Fruit fly (Drosophila melanogaster) whole organism, embryonic: Measurements from ENCODE around the gene CG15046.

ENCODE experiments used
- CG10431 ChIP-seq: fragments of 200-800 bp; sonication (Bioruptor generic); optimal IDR thresholded peaks from 3 replicates; lab custom pipeline; 2018; ENCODE audit warnings: missing biosample characterization, mild to moderate bottlenecking, missing genetic modification characterization
- CG11456 ChIP-seq: fragments of 200-800 bp; sonication (Bioruptor generic); IDR thresholded peaks from 3 replicates; pipeline ENCODE4 v1.3.6; 2022; ENCODE audit warnings: missing biosample characterization, missing genetic modification characterization
- CG11695 ChIP-seq: fragments of 200-800 bp; sonication (Bioruptor generic); IDR thresholded peaks from 3 replicates; pipeline ENCODE4 v1.3.6; 2022; ENCODE audit warnings: missing biosample characterization, missing genetic modification characterization
- CG12071 ChIP-seq: fragments of 200-800 bp; sonication (Bioruptor generic); optimal IDR thresholded peaks from 3 replicates; lab custom pipeline; 2018; ENCODE audit warnings: missing biosample characterization, mild to moderate bottlenecking, missing genetic modification characterization
- CG12769 ChIP-seq: fragments of 200-800 bp; sonication (Bioruptor generic); optimal IDR thresholded peaks from 2 replicates; lab custom pipeline; 2019; ENCODE audit warnings: missing biosample characterization, mild to moderate bottlenecking, missing genetic modification characterization, moderate library complexity
- CG13424 ChIP-seq: fragments of 200-800 bp; sonication (Bioruptor generic); optimal IDR thresholded peaks from 2 replicates; lab custom pipeline; 2019; ENCODE audit warnings: missing biosample characterization, mild to moderate bottlenecking, missing genetic modification characterization, moderate library complexity
- CG1602 ChIP-seq: fragments of 200-800 bp; sonication (Bioruptor generic); optimal IDR thresholded peaks from 3 replicates; lab custom pipeline; 2016; ENCODE audit warnings: missing biosample characterization, missing genetic modification characterization
- CG1792 ChIP-seq: fragments of 200-800 bp; sonication (Bioruptor generic); optimal IDR thresholded peaks from 2 replicates; lab custom pipeline; 2016; ENCODE audit warnings: missing biosample characterization, missing genetic modification characterization
- CG18262 ChIP-seq: fragments of 200-800 bp; optimal IDR thresholded peaks from 3 replicates; lab custom pipeline; 2019; ENCODE audit warnings: missing biosample characterization, mild to moderate bottlenecking, missing genetic modification characterization, moderate library complexity
- CG2116 ChIP-seq: fragments of 200-800 bp; sonication (Bioruptor generic); optimal IDR thresholded peaks from 3 replicates; lab custom pipeline; 2018; ENCODE audit warnings: missing biosample characterization, mild to moderate bottlenecking, missing genetic modification characterization
- CG2129 ChIP-seq: fragments of 200-800 bp; sonication (Bioruptor generic); IDR thresholded peaks from 2 replicates; pipeline ENCODE4 v1.3.6; 2022; ENCODE audit warnings: missing biosample characterization, missing genetic modification characterization; ENCODE audit not compliant: partially characterized antibody
- CG3838 ChIP-seq: fragments of 200-800 bp; sonication (Bioruptor generic); optimal IDR thresholded peaks from 3 replicates; lab custom pipeline; 2016; ENCODE audit warnings: missing biosample characterization, missing genetic modification characterization
- CG4617 ChIP-seq: fragments of 200-800 bp; sonication (Bioruptor generic); optimal IDR thresholded peaks from 3 replicates; lab custom pipeline; 2016; ENCODE audit warnings: missing biosample characterization, missing genetic modification characterization, borderline replicate concordance
- CG7928 ChIP-seq: fragments of 200-800 bp; sonication (Bioruptor generic); optimal IDR thresholded peaks from 2 replicates; lab custom pipeline; 2017; ENCODE audit warnings: missing biosample characterization, mild to moderate bottlenecking, missing genetic modification characterization
- CG7987 ChIP-seq: fragments of 200-800 bp; sonication (Bioruptor generic); optimal IDR thresholded peaks from 2 replicates; lab custom pipeline; 2018; ENCODE audit warnings: missing biosample characterization, mild to moderate bottlenecking, missing genetic modification characterization, moderate library complexity
- CG9876 ChIP-seq: fragments of 200-800 bp; sonication (Bioruptor generic); optimal IDR thresholded peaks from 2 replicates; lab custom pipeline; 2016; ENCODE audit warnings: missing biosample characterization, missing genetic modification characterization
- Dbx ChIP-seq: fragments of 200-800 bp; sonication (Bioruptor generic); IDR thresholded peaks from 3 replicates; pipeline ENCODE4 v1.3.6; 2022; ENCODE audit warnings: missing biosample characterization, missing genetic modification characterization
- Deaf1 ChIP-seq: fragments of 200-800 bp; optimal IDR thresholded peaks from 3 replicates; lab custom pipeline; 2019; ENCODE audit warnings: missing biosample characterization, mild to moderate bottlenecking, missing genetic modification characterization, moderate library complexity
- Doc2 ChIP-seq: fragments of 200-800 bp; sonication (Bioruptor generic); IDR thresholded peaks from 2 replicates; pipeline ENCODE4 v1.3.6; 2022; ENCODE audit warnings: missing biosample characterization, missing genetic modification characterization
- HLHmδ ChIP-seq: fragments of 200-800 bp; sonication (Bioruptor generic); optimal IDR thresholded peaks from 2 replicates; lab custom pipeline; 2018; ENCODE audit warnings: missing biosample characterization, mild to moderate bottlenecking, missing genetic modification characterization, moderate library complexity
- Hey ChIP-seq: fragments of 200-800 bp; sonication (Bioruptor generic); optimal IDR thresholded peaks from 3 replicates; lab custom pipeline; 2018; ENCODE audit warnings: missing biosample characterization, mild to moderate bottlenecking, missing genetic modification characterization
- Hmr ChIP-seq: fragments of 200-800 bp; sonication (Bioruptor generic); optimal IDR thresholded peaks from 3 replicates; lab custom pipeline; 2017; ENCODE audit warnings: mild to moderate bottlenecking, missing biosample characterization, missing genetic modification reagents, missing genetic modification characterization
- Hr3 ChIP-seq: fragments of 200-800 bp; sonication (Bioruptor generic); optimal IDR thresholded peaks from 3 replicates; lab custom pipeline; 2016; ENCODE audit warnings: missing biosample characterization, missing genetic modification characterization
- Hr78 ChIP-seq, 2 experiments: fragments of 200-800 bp in 1 of 2; fragments of >200 bp in 1 of 2; sonication (Bioruptor generic) in 1 of 2; optimal IDR thresholded peaks; 2 replicates each; lab custom pipeline; 2017 to 2019; ENCODE audit warnings: missing biosample characterization in 2 of 2, missing genetic modification characterization in 2 of 2, mild to moderate bottlenecking in 1 of 2, moderate library complexity in 1 of 2
- Meics ChIP-seq: fragments of 200-800 bp; sonication (Bioruptor generic); optimal IDR thresholded peaks from 2 replicates; lab custom pipeline; 2017; ENCODE audit warnings: missing biosample characterization, mild to moderate bottlenecking, missing genetic modification characterization
- Mrtf ChIP-seq: fragments of 200-800 bp; sonication (Bioruptor generic); IDR thresholded peaks from 3 replicates; pipeline ENCODE4 v1.3.6; 2022; ENCODE audit warnings: missing biosample characterization, missing genetic modification characterization
- NFAT ChIP-seq: fragments of 200-800 bp; sonication (Bioruptor generic); IDR thresholded peaks from 2 replicates; pipeline ENCODE4 v1.3.6; 2022; ENCODE audit warnings: missing biosample characterization, missing genetic modification characterization
- NfI ChIP-seq: fragments of 200-800 bp; sonication (Bioruptor generic); optimal IDR thresholded peaks from 3 replicates; lab custom pipeline; 2018; ENCODE audit warnings: missing biosample characterization, mild to moderate bottlenecking, missing genetic modification characterization, moderate library complexity
- Poxn ChIP-seq: fragments of 200-800 bp; sonication (Bioruptor generic); IDR thresholded peaks from 2 replicates; pipeline ENCODE4 v1.3.6; 2022; ENCODE audit warnings: missing biosample characterization, missing genetic modification characterization
- Ptx1 ChIP-seq: fragments of 200-800 bp; sonication (Bioruptor generic); IDR thresholded peaks from 2 replicates; pipeline ENCODE4 v1.3.6; 2022; ENCODE audit warnings: missing biosample characterization, missing genetic modification characterization
- Rx ChIP-seq: fragments of 200-800 bp; sonication (Bioruptor generic); IDR thresholded peaks from 2 replicates; pipeline ENCODE4 v1.3.6; 2022; ENCODE audit warnings: missing biosample characterization, missing genetic modification characterization
- Sox100B ChIP-seq: fragments of 200-800 bp; sonication (Bioruptor generic); optimal IDR thresholded peaks from 3 replicates; lab custom pipeline; 2018; ENCODE audit warnings: missing biosample characterization, mild to moderate bottlenecking, missing genetic modification characterization
- TFAM ChIP-seq: fragments of 200-800 bp; sonication (Bioruptor generic); optimal IDR thresholded peaks from 2 replicates; lab custom pipeline; 2017; ENCODE audit warnings: missing biosample characterization, missing genetic modification characterization, inconsistent platforms
- abd-A ChIP-seq: fragments of 200-800 bp; sonication (Bioruptor generic); optimal IDR thresholded peaks from 3 replicates; lab custom pipeline; 2019; ENCODE audit warnings: missing biosample characterization, mild to moderate bottlenecking, missing genetic modification characterization, moderate library complexity
- ato ChIP-seq: fragments of 200-800 bp; sonication (Bioruptor generic); IDR thresholded peaks from 2 replicates; pipeline ENCODE4 v1.3.6; 2022; ENCODE audit warnings: missing biosample characterization, missing genetic modification characterization; ENCODE audit not compliant: partially characterized antibody
- caup ChIP-seq: fragments of 200-800 bp; sonication (Bioruptor generic); optimal IDR thresholded peaks from 3 replicates; lab custom pipeline; 2017; ENCODE audit warnings: missing biosample characterization, mild to moderate bottlenecking, missing genetic modification characterization, moderate library complexity; ENCODE audit not compliant: severe bottlenecking
- gsb-n ChIP-seq: fragments of 200-800 bp; sonication (Bioruptor generic); optimal IDR thresholded peaks from 3 replicates; lab custom pipeline; 2018; ENCODE audit warnings: missing biosample characterization, mild to moderate bottlenecking, missing genetic modification characterization
- gt ChIP-seq: fragments of 200-800 bp; sonication (Bioruptor generic); IDR thresholded peaks from 2 replicates; pipeline ENCODE4 v1.3.6; 2022; ENCODE audit warnings: missing biosample characterization, missing genetic modification characterization
- kah ChIP-seq: fragments of 200-800 bp; sonication (Bioruptor generic); optimal IDR thresholded peaks from 2 replicates; lab custom pipeline; 2018; ENCODE audit warnings: missing biosample characterization, mild to moderate bottlenecking, missing genetic modification characterization
- kni ChIP-seq: fragments of 200-800 bp; sonication (Bioruptor generic); optimal IDR thresholded peaks from 3 replicates; lab custom pipeline; 2017; ENCODE audit warnings: mild to moderate bottlenecking, missing biosample characterization, missing genetic modification reagents, missing genetic modification characterization
- luna ChIP-seq: fragments of 200-800 bp; sonication (Bioruptor generic); optimal IDR thresholded peaks from 2 replicates; lab custom pipeline; 2016; ENCODE audit warnings: missing biosample characterization, missing genetic modification characterization
- mld ChIP-seq: fragments of 200-800 bp; sonication (Bioruptor generic); IDR thresholded peaks from 3 replicates; pipeline ENCODE4 v1.3.6; 2022; ENCODE audit warnings: missing biosample characterization, missing genetic modification characterization; ENCODE audit not compliant: partially characterized antibody
- ranshi ChIP-seq: fragments of 200-800 bp; sonication (Bioruptor generic); IDR thresholded peaks from 2 replicates; pipeline ENCODE4 v1.3.6; 2022; ENCODE audit warnings: missing biosample characterization, missing genetic modification characterization
- slp2 ChIP-seq: fragments of 200-800 bp; sonication (Bioruptor generic); optimal IDR thresholded peaks from 2 replicates; lab custom pipeline; 2016; ENCODE audit warnings: missing biosample characterization, missing genetic modification characterization
- sr ChIP-seq: fragments of 200-800 bp; sonication (Bioruptor generic); IDR thresholded peaks from 3 replicates; pipeline ENCODE4 v1.3.6; 2022; ENCODE audit warnings: missing biosample characterization, missing genetic modification characterization
- tup ChIP-seq: fragments of 200-800 bp; sonication (Bioruptor generic); optimal IDR thresholded peaks from 2 replicates; lab custom pipeline; 2016; ENCODE audit warnings: missing biosample characterization, mild to moderate bottlenecking, missing genetic modification characterization, moderate library complexity
- tx ChIP-seq: fragments of 200-800 bp; sonication (Bioruptor generic); optimal IDR thresholded peaks from 2 replicates; lab custom pipeline; 2016; ENCODE audit warnings: missing biosample characterization, missing genetic modification characterization
- vnd ChIP-seq: fragments of 200-800 bp; sonication (Bioruptor generic); IDR thresholded peaks from 3 replicates; pipeline ENCODE4 v1.3.6; 2022; ENCODE audit warnings: missing biosample characterization, missing genetic modification characterization; ENCODE audit not compliant: partially characterized antibody

The CG15046 gene

dm6 chrX:18506639-18507528 lies 17.5 kb upstream of the CG15046 start (continued):
- TF ChIP-seq abd-A (tag; lab: Kevin White, UChicago) (peak; percentile 57), Hr78 (GFP tag; optimal IDR thresholded peaks at IDR 0.05; lab: Kevin White, UChicago) (no peak), CG2116 (GFP tag; lab: Kevin White, UChicago) (peak; percentile 41), Doc2 (no peak), tup (GFP tag; lab: Kevin White, UChicago) (peak; percentile 16), CG12769 (tag; lab: Kevin White, UChicago) (peak; percentile 61), Sox100B (GFP tag; lab: Kevin White, UChicago) (peak; percentile 55), gt (no peak), vnd (GFP tag; lab: Robert Waterston, UW) (no peak), Poxn (GFP tag; lab: Robert Waterston, UW) (no peak), kah (GFP tag; lab: Kevin White, UChicago) (peak; percentile 1), CG11695 (GFP tag; lab: Robert Waterston, UW) (peak; percentile 90), CG4617 (GFP tag; lab: Kevin White, UChicago) (peak; percentile 41), CG3838 (no peak), Deaf1 (peak; percentile 36), NFAT (peak; percentile 69), Meics (GFP tag; lab: Kevin White, UChicago) (peak; percentile 82), Rx (GFP tag; lab: Robert Waterston, UW) (peak; percentile 79), Ptx1 (GFP tag; lab: Robert Waterston, UW) (peak; percentile 77), CG1602 (GFP tag; lab: Kevin White, UChicago) (peak; percentile 69), mld (no peak), CG12071 (peak; percentile 80), ranshi (GFP tag; lab: Robert Waterston, UW) (peak; percentile 89), Mrtf (GFP tag; lab: Robert Waterston, UW) (peak; percentile 74), ato (GFP tag; lab: Robert Waterston, UW) (no peak), CG9876 (GFP tag; lab: Kevin White, UChicago) (peak; percentile 3), Hey (tag; lab: Kevin White, UChicago) (no peak), CG1792 (GFP tag; lab: Kevin White, UChicago) (peak; percentile 75), CG7987 (peak; percentile 48), gsb-n (peak; percentile 49), CG18262 (tag; lab: Kevin White, UChicago) (peak; percentile 78), CG13424 (tag; lab: Kevin White, UChicago) (peak; percentile 53), TFAM (peak; percentile 32), Hr3 (GFP tag; lab: Kevin White, UChicago) (peak; percentile 53), HLHmδ (no peak), sr (GFP tag; lab: Robert Waterston, UW) (peak; percentile 72), Hmr (peak; percentile 61), luna (GFP tag; lab: Kevin White, UChicago) (no peak), CG2129 (GFP tag; lab: Robert Waterston, UW) (no peak), tx (GFP tag; lab: Kevin White, UChicago) (peak; percentile 71), NfI (GFP tag; lab: Kevin White, UChicago) (peak; percentile 67), CG10431 (GFP tag; lab: Kevin White, UChicago) (no peak), Dbx (peak; percentile 79), caup (GFP tag; lab: Kevin White, UChicago) (peak; percentile 74), CG11456 (GFP tag; lab: Robert Waterston, UW) (peak; percentile 86), CG7928 (GFP tag; lab: Kevin White, UChicago) (no peak), kni (no peak), slp2 (GFP tag; lab: Kevin White, UChicago) (peak; percentile 53)
